Worm (Caenorhabditis elegans) whole organism, L4 larva: ENCODE results near the gene K02E7.4.

Experiments
- ZK546.5 ChIP-seq, 2 experiments: sonication (generic microtip); optimal IDR thresholded peaks; 2 replicates each; lab custom pipeline; 2017; ENCODE audit warnings: missing biosample characterization in 2 of 2, missing genetic modification characterization in 2 of 2
- aly-2 ChIP-seq: sonication (generic microtip); optimal IDR thresholded peaks from 2 replicates; lab custom pipeline; 2018; ENCODE audit warnings: missing biosample characterization, missing genetic modification characterization
- ama-1 ChIP-seq: fragments of 150-350 bp; optimal IDR thresholded peaks from 2 replicates; lab custom pipeline; 2014; ENCODE audit warnings: inconsistent platforms, mixed read lengths
- fkh-10 ChIP-seq: fragments of 150-350 bp; optimal IDR thresholded peaks from 2 replicates; lab custom pipeline; 2014; ENCODE audit warnings: missing biosample characterization, missing genetic modification reagents, missing genetic modification characterization
- lim-7 ChIP-seq: fragments of 200-800 bp; sonication (Bioruptor generic); IDR thresholded peaks from 2 replicates; pipeline ENCODE4 v1.3.6; 2022; ENCODE audit warnings: missing genetic modification characterization, missing compliant biosample characterization
- madf-9 ChIP-seq: fragments of 200-800 bp; sonication (Bioruptor generic); conservative IDR thresholded peaks from 2 replicates; pipeline ENCODE4 v1.3.6; 2022; ENCODE audit warnings: missing genetic modification reagents, missing genetic modification characterization, missing compliant biosample characterization
- mep-1 ChIP-seq: fragments of 150-350 bp; sonication (generic microtip); optimal IDR thresholded peaks from 3 replicates; lab custom pipeline; 2014; ENCODE audit warnings: missing biosample characterization, missing genetic modification characterization
- nhr-6 ChIP-seq: fragments of 150-350 bp; optimal IDR thresholded peaks from 2 replicates; lab custom pipeline; 2014; ENCODE audit warnings: missing biosample characterization, missing genetic modification characterization
- tag-97 ChIP-seq: fragments of 200-800 bp; sonication (Bioruptor generic); IDR thresholded peaks from 2 replicates; pipeline ENCODE4 v1.3.6; 2022; ENCODE audit warnings: missing genetic modification characterization, missing compliant biosample characterization

- TF ChIP-seq lim-7 (GFP tag; lab: Robert Waterston, UW) (no peak), nhr-6 (tag; lab: Kevin White, UChicago) (no peak), ZK546.5 (tag; optimal IDR thresholded peaks at IDR 0.05; lab: Kevin White, UChicago) (no peak), madf-9 (GFP tag; lab: Robert Waterston, UW) (no peak), mep-1 (tag; lab: Kevin White, UChicago) (no peak), ama-1 (lab: Kevin White, UChicago) (no peak), aly-2 (tag; lab: Kevin White, UChicago) (no peak), tag-97 (no peak), fkh-10 (GFP tag; lab: Kevin White, UChicago) (no peak)
These were observed 33.1 kb downstream of the K02E7.4 start for ce11 chrII:1105291-1105690.
